Worm (Caenorhabditis elegans) whole organism, late embryonic: ENCODE results near the gene mig-2.

ENCODE experiments used
- ceh-14 ChIP-seq: sonication (generic microtip); optimal IDR thresholded peaks from 2 replicates; lab custom pipeline; 2016; ENCODE audit warnings: missing genotype, missing genetic modification characterization, missing compliant biosample characterization
- ceh-18 ChIP-seq: sonication (generic microtip); optimal IDR thresholded peaks from 2 replicates; lab custom pipeline; 2016; ENCODE audit warnings: missing genetic modification characterization, missing compliant biosample characterization
- ceh-19 ChIP-seq: fragments of 200-800 bp; sonication (Bioruptor generic); optimal IDR thresholded peaks from 2 replicates; lab custom pipeline; 2018; ENCODE audit warnings: mild to moderate bottlenecking, missing genetic modification characterization, missing compliant biosample characterization
- ceh-2 ChIP-seq: sonication (generic microtip); optimal IDR thresholded peaks from 2 replicates; lab custom pipeline; 2016; ENCODE audit warnings: missing genotype, missing genetic modification characterization, missing compliant biosample characterization
- ceh-22 ChIP-seq: sonication (generic microtip); optimal IDR thresholded peaks from 2 replicates; lab custom pipeline; 2017; ENCODE audit warnings: missing biosample characterization, missing genetic modification characterization
- ceh-24 ChIP-seq: sonication (generic microtip); optimal IDR thresholded peaks from 2 replicates; lab custom pipeline; 2016; ENCODE audit warnings: mild to moderate bottlenecking, missing genetic modification characterization, missing compliant biosample characterization
- ceh-31 ChIP-seq: sonication (generic microtip); optimal IDR thresholded peaks from 2 replicates; lab custom pipeline; 2016; ENCODE audit warnings: missing genetic modification characterization, missing compliant biosample characterization
- ceh-34 ChIP-seq: sonication (generic microtip); optimal IDR thresholded peaks from 2 replicates; lab custom pipeline; 2016; ENCODE audit warnings: mild to moderate bottlenecking, missing genetic modification characterization, missing compliant biosample characterization
- ceh-45 ChIP-seq: fragments of 200-800 bp; sonication (Bioruptor generic); IDR thresholded peaks from 2 replicates; pipeline ENCODE4 v1.3.6; 2022; ENCODE audit warnings: missing genetic modification reagents, missing genetic modification characterization, missing compliant biosample characterization
- ceh-48 ChIP-seq: sonication (generic microtip); optimal IDR thresholded peaks from 2 replicates; lab custom pipeline; 2016; ENCODE audit warnings: missing genetic modification characterization, inconsistent platforms, missing compliant biosample characterization
- elt-2 ChIP-seq: sonication (generic microtip); optimal IDR thresholded peaks from 2 replicates; lab custom pipeline; 2016; ENCODE audit warnings: missing genetic modification reagents, missing genetic modification characterization, missing compliant biosample characterization
- elt-4 ChIP-seq: sonication (generic microtip); optimal IDR thresholded peaks from 2 replicates; lab custom pipeline; 2016; ENCODE audit warnings: missing genetic modification characterization, missing compliant biosample characterization
- ets-4 ChIP-seq: sonication (generic microtip); optimal IDR thresholded peaks from 2 replicates; lab custom pipeline; 2016; ENCODE audit warnings: missing genetic modification characterization, missing compliant biosample characterization
- eyg-1 ChIP-seq: sonication (generic microtip); optimal IDR thresholded peaks from 2 replicates; lab custom pipeline; 2016; ENCODE audit warnings: missing genotype, missing genetic modification characterization, missing compliant biosample characterization
- fax-1 ChIP-seq: sonication (generic microtip); optimal IDR thresholded peaks from 2 replicates; lab custom pipeline; 2016; ENCODE audit warnings: missing genotype, missing genetic modification characterization, missing compliant biosample characterization
- gmeb-2 ChIP-seq: sonication (generic microtip); optimal IDR thresholded peaks from 2 replicates; lab custom pipeline; 2016; ENCODE audit warnings: missing genetic modification characterization, inconsistent platforms, missing compliant biosample characterization
- hlh-13 ChIP-seq: fragments of 200-800 bp; sonication (Bioruptor generic); optimal IDR thresholded peaks from 2 replicates; lab custom pipeline; 2018; ENCODE audit warnings: mild to moderate bottlenecking, missing genetic modification characterization, missing compliant biosample characterization
- hlh-15 ChIP-seq: sonication (generic microtip); optimal IDR thresholded peaks from 2 replicates; lab custom pipeline; 2016; ENCODE audit warnings: missing genetic modification characterization, missing compliant biosample characterization
- hlh-30 ChIP-seq: sonication (generic microtip); optimal IDR thresholded peaks from 2 replicates; lab custom pipeline; 2017; ENCODE audit warnings: antibody characterized with exemption, missing genetic modification characterization, missing compliant biosample characterization; ENCODE audit not compliant: insufficient read depth
- hlh-8 ChIP-seq: sonication (generic microtip); optimal IDR thresholded peaks from 2 replicates; lab custom pipeline; 2016; ENCODE audit warnings: missing genotype, missing genetic modification characterization, missing compliant biosample characterization
- madf-2 ChIP-seq: sonication (generic microtip); optimal IDR thresholded peaks from 2 replicates; lab custom pipeline; 2017; ENCODE audit warnings: missing genetic modification characterization, missing compliant biosample characterization
- nfya-1 ChIP-seq: sonication (generic microtip); optimal IDR thresholded peaks from 2 replicates; lab custom pipeline; 2017; ENCODE audit warnings: missing genetic modification characterization, mild to moderate bottlenecking, missing compliant biosample characterization, antibody characterized with exemption, moderate library complexity
- nhr-232 ChIP-seq: sonication (generic microtip); optimal IDR thresholded peaks from 2 replicates; lab custom pipeline; 2016; ENCODE audit warnings: missing genetic modification characterization, missing compliant biosample characterization
- npax-4 ChIP-seq: sonication (generic microtip); optimal IDR thresholded peaks from 2 replicates; lab custom pipeline; 2016; ENCODE audit warnings: missing genetic modification characterization, missing compliant biosample characterization
- pros-1 ChIP-seq: fragments of 150-350 bp; optimal IDR thresholded peaks from 2 replicates; lab custom pipeline; 2014; ENCODE audit warnings: missing biosample characterization, missing genetic modification reagents, missing genetic modification characterization
- ref-2 ChIP-seq: sonication (generic microtip); optimal IDR thresholded peaks from 2 replicates; lab custom pipeline; 2016; ENCODE audit warnings: missing genetic modification characterization, missing compliant biosample characterization
- rnt-1 ChIP-seq: sonication (generic microtip); optimal IDR thresholded peaks from 2 replicates; lab custom pipeline; 2016; ENCODE audit warnings: missing genetic modification characterization, missing compliant biosample characterization
- syd-9 ChIP-seq: sonication (generic microtip); optimal IDR thresholded peaks from 2 replicates; lab custom pipeline; 2016; ENCODE audit warnings: mild to moderate bottlenecking, missing genetic modification characterization, moderate library complexity, missing compliant biosample characterization
- tbx-2 ChIP-seq: sonication (generic microtip); optimal IDR thresholded peaks from 2 replicates; lab custom pipeline; 2016; ENCODE audit warnings: missing genetic modification characterization, missing compliant biosample characterization
- unc-42 ChIP-seq: sonication (generic microtip); optimal IDR thresholded peaks from 2 replicates; lab custom pipeline; 2016; ENCODE audit warnings: missing genotype, missing genetic modification characterization, missing compliant biosample characterization
- unc-55 ChIP-seq: sonication (generic microtip); optimal IDR thresholded peaks from 2 replicates; lab custom pipeline; 2017; ENCODE audit warnings: missing biosample characterization, missing genetic modification reagents, missing genetic modification characterization
- zip-5 ChIP-seq: sonication (generic microtip); optimal IDR thresholded peaks from 2 replicates; lab custom pipeline; 2016; ENCODE audit warnings: missing genetic modification characterization, missing compliant biosample characterization

Gene mig-2

ce11 chrX:11546445-11547275, 1.7 kb upstream of the mig-2 start, which contains the start of gene selt-1.1:
Gene selt-1.1 (minus strand): TSS chrX:11546495.
- peak; percentile 49 for TF ChIP-seq ceh-34 (tag; lab: Kevin White, UChicago)
- TF ChIP-seq ref-2, result peak; percentile 64
- TF ChIP-seq unc-55 (GFP tag; lab: Kevin White, UChicago), result peak; percentile 45
- TF ChIP-seq npax-4, result no peak
- peak; percentile 2 for TF ChIP-seq eyg-1 (tag; lab: Kevin White, UChicago)
- peak; percentile 85 for TF ChIP-seq ceh-31 (tag; lab: Kevin White, UChicago)
- TF ChIP-seq zip-5 (tag; lab: Kevin White, UChicago), result no peak
- TF ChIP-seq elt-2, result peak; percentile 51
- TF ChIP-seq elt-4 (tag; lab: Kevin White, UChicago), result no peak
- TF ChIP-seq syd-9 (tag; lab: Kevin White, UChicago), result peak; percentile 8
- peak; percentile 54 for TF ChIP-seq ceh-22
- no peak for TF ChIP-seq pros-1 (tag; lab: Kevin White, UChicago)
- no peak for TF ChIP-seq ets-4 (tag; lab: Kevin White, UChicago)
- peak; percentile 32 for TF ChIP-seq fax-1
- peak; percentile 13 for TF ChIP-seq madf-2 (tag; lab: Kevin White, UChicago)
- no peak for TF ChIP-seq nhr-232 (tag; lab: Kevin White, UChicago)
- peak; percentile 43 for TF ChIP-seq rnt-1
- peak; percentile 67 for TF ChIP-seq tbx-2 (tag; lab: Kevin White, UChicago)
- no peak for TF ChIP-seq ceh-24 (tag; lab: Kevin White, UChicago)
- TF ChIP-seq ceh-48, result peak; percentile 83
- TF ChIP-seq hlh-15 (tag; lab: Kevin White, UChicago), result no peak
- TF ChIP-seq ceh-18, result peak; percentile 13
- TF ChIP-seq nfya-1 (tag; lab: Kevin White, UChicago), result peak; percentile 57
- TF ChIP-seq hlh-8 (tag; lab: Kevin White, UChicago), result no peak
- TF ChIP-seq ceh-2 (tag; lab: Kevin White, UChicago), result peak; percentile 5
- TF ChIP-seq hlh-30 (tag; lab: Kevin White, UChicago), result peak; percentile 24
- no peak for TF ChIP-seq gmeb-2 (tag; lab: Kevin White, UChicago)

ce11 chrX:11547442-11548023, 875 bp upstream of the mig-2 start:
- TF ChIP-seq gmeb-2 (tag; lab: Kevin White, UChicago) (no peak), ets-4 (tag; lab: Kevin White, UChicago) (no peak), ceh-45 (GFP tag; lab: Robert Waterston, UW) (no peak)
- TF ChIP-seq, all 69 proteins: peak for 0

ce11 chrX:11551808-11552207, 3.4 kb downstream of the mig-2 start:
- TF ChIP-seq hlh-8 (tag; lab: Kevin White, UChicago), result no peak
- TF ChIP-seq ceh-14, result no peak
- TF ChIP-seq ceh-48, result no peak
- no peak for TF ChIP-seq hlh-13 (GFP tag; lab: Kevin White, UChicago)
- no peak for TF ChIP-seq ceh-24 (tag; lab: Kevin White, UChicago)
- no peak for TF ChIP-seq npax-4
- TF ChIP-seq ceh-34 (tag; lab: Kevin White, UChicago), result no peak

ce11 chrX:11552879-11553278, 4.5 kb downstream of the mig-2 start:
- TF ChIP-seq unc-42 (tag; lab: Kevin White, UChicago), result peak; percentile 50
- peak; percentile 27 for TF ChIP-seq ceh-31 (tag; lab: Kevin White, UChicago)
- no peak for TF ChIP-seq madf-2 (tag; lab: Kevin White, UChicago)

- TF ChIP-seq unc-55 (GFP tag; lab: Kevin White, UChicago) (peak; percentile 42), ceh-31 (tag; lab: Kevin White, UChicago) (peak; percentile 30), ceh-45 (GFP tag; lab: Robert Waterston, UW) (no peak), ceh-19 (GFP tag; lab: Kevin White, UChicago) (no peak)
Measured at ce11 chrX:11554522-11554921, 6.1 kb downstream of the mig-2 start.
